Worm (Caenorhabditis elegans) whole organism, late embryonic: Measurements from ENCODE around the gene Y57G11C.1130.

ENCODE experiments used
- C08G9.2 ChIP-seq: sonication (generic microtip); optimal IDR thresholded peaks from 2 replicates; lab custom pipeline; 2016; ENCODE audit warnings: mild to moderate bottlenecking, missing genetic modification characterization, moderate library complexity, missing compliant biosample characterization
- C38D4.7 ChIP-seq: fragments of 200-800 bp; sonication (Bioruptor generic); optimal IDR thresholded peaks from 2 replicates; lab custom pipeline; 2018; ENCODE audit warnings: mild to moderate bottlenecking, missing genetic modification characterization, moderate library complexity, missing compliant biosample characterization
- F13H6.1 ChIP-seq: sonication (generic microtip); optimal IDR thresholded peaks from 2 replicates; lab custom pipeline; 2016; ENCODE audit warnings: missing genetic modification characterization, missing compliant biosample characterization
- K09A11.1 ChIP-seq: sonication (generic microtip); optimal IDR thresholded peaks from 2 replicates; lab custom pipeline; 2017; ENCODE audit warnings: antibody characterized with exemption, mild to moderate bottlenecking, missing genetic modification characterization, missing compliant biosample characterization; ENCODE audit not compliant: insufficient read depth
- T23F11.4 ChIP-seq: fragments of 200-800 bp; sonication (Bioruptor generic); optimal IDR thresholded peaks from 2 replicates; lab custom pipeline; 2018; ENCODE audit warnings: mild to moderate bottlenecking, missing genetic modification characterization, missing compliant biosample characterization
- ama-1 ChIP-seq: fragments of 150-350 bp; optimal IDR thresholded peaks from 2 replicates; lab custom pipeline; 2014
- ceh-14 ChIP-seq: sonication (generic microtip); optimal IDR thresholded peaks from 2 replicates; lab custom pipeline; 2016; ENCODE audit warnings: missing genotype, missing genetic modification characterization, missing compliant biosample characterization
- ceh-19 ChIP-seq: fragments of 200-800 bp; sonication (Bioruptor generic); optimal IDR thresholded peaks from 2 replicates; lab custom pipeline; 2018; ENCODE audit warnings: mild to moderate bottlenecking, missing genetic modification characterization, missing compliant biosample characterization
- ceh-2 ChIP-seq: sonication (generic microtip); optimal IDR thresholded peaks from 2 replicates; lab custom pipeline; 2016; ENCODE audit warnings: missing genotype, missing genetic modification characterization, missing compliant biosample characterization
- ceh-45 ChIP-seq: fragments of 200-800 bp; sonication (Bioruptor generic); IDR thresholded peaks from 2 replicates; pipeline ENCODE4 v1.3.6; 2022; ENCODE audit warnings: missing genetic modification reagents, missing genetic modification characterization, missing compliant biosample characterization
- dmd-4 ChIP-seq: sonication (generic microtip); optimal IDR thresholded peaks from 2 replicates; lab custom pipeline; 2016; ENCODE audit warnings: borderline replicate concordance, missing genetic modification characterization, missing compliant biosample characterization
- dve-1 ChIP-seq: sonication (generic microtip); optimal IDR thresholded peaks from 2 replicates; lab custom pipeline; 2017; ENCODE audit warnings: antibody characterized with exemption, mild to moderate bottlenecking, missing genetic modification characterization, missing compliant biosample characterization
- elt-2 ChIP-seq: sonication (generic microtip); optimal IDR thresholded peaks from 2 replicates; lab custom pipeline; 2016; ENCODE audit warnings: missing genetic modification reagents, missing genetic modification characterization, missing compliant biosample characterization
- elt-4 ChIP-seq: sonication (generic microtip); optimal IDR thresholded peaks from 2 replicates; lab custom pipeline; 2016; ENCODE audit warnings: missing genetic modification characterization, missing compliant biosample characterization
- fax-1 ChIP-seq: sonication (generic microtip); optimal IDR thresholded peaks from 2 replicates; lab custom pipeline; 2016; ENCODE audit warnings: missing genotype, missing genetic modification characterization, missing compliant biosample characterization
- fkh-10 ChIP-seq: fragments of 150-350 bp; optimal IDR thresholded peaks from 2 replicates; lab custom pipeline; 2014; ENCODE audit warnings: missing biosample characterization, missing genetic modification reagents, missing genetic modification characterization
- fkh-6 ChIP-seq: sonication (generic microtip); optimal IDR thresholded peaks from 2 replicates; lab custom pipeline; 2016; ENCODE audit warnings: missing genetic modification characterization, missing compliant biosample characterization
- gmeb-2 ChIP-seq: sonication (generic microtip); optimal IDR thresholded peaks from 2 replicates; lab custom pipeline; 2016; ENCODE audit warnings: missing genetic modification characterization, inconsistent platforms, missing compliant biosample characterization
- hlh-15 ChIP-seq: sonication (generic microtip); optimal IDR thresholded peaks from 2 replicates; lab custom pipeline; 2016; ENCODE audit warnings: missing genetic modification characterization, missing compliant biosample characterization
- hlh-30 ChIP-seq: sonication (generic microtip); optimal IDR thresholded peaks from 2 replicates; lab custom pipeline; 2017; ENCODE audit warnings: antibody characterized with exemption, missing genetic modification characterization, missing compliant biosample characterization; ENCODE audit not compliant: insufficient read depth
- lin-11 ChIP-seq: fragments of 200-800 bp; sonication (Bioruptor generic); optimal IDR thresholded peaks from 2 replicates; lab custom pipeline; 2018; ENCODE audit warnings: mild to moderate bottlenecking, missing genetic modification characterization, missing compliant biosample characterization
- madf-2 ChIP-seq: sonication (generic microtip); optimal IDR thresholded peaks from 2 replicates; lab custom pipeline; 2017; ENCODE audit warnings: missing genetic modification characterization, missing compliant biosample characterization
- mec-3 ChIP-seq: sonication (generic microtip); optimal IDR thresholded peaks from 2 replicates; lab custom pipeline; 2016; ENCODE audit warnings: borderline replicate concordance, missing genetic modification characterization, missing compliant biosample characterization
- nfya-1 ChIP-seq: sonication (generic microtip); optimal IDR thresholded peaks from 2 replicates; lab custom pipeline; 2017; ENCODE audit warnings: missing genetic modification characterization, mild to moderate bottlenecking, missing compliant biosample characterization, antibody characterized with exemption, moderate library complexity
- nhr-11 ChIP-seq: fragments of 150-350 bp; optimal IDR thresholded peaks from 2 replicates; lab custom pipeline; 2014; ENCODE audit warnings: missing biosample characterization, missing genetic modification characterization
- pax-1 ChIP-seq: fragments of 150-350 bp; optimal IDR thresholded peaks from 2 replicates; lab custom pipeline; 2014; ENCODE audit warnings: missing biosample characterization, missing genetic modification characterization
- pha-2 ChIP-seq: sonication (generic microtip); optimal IDR thresholded peaks from 2 replicates; lab custom pipeline; 2017; ENCODE audit warnings: mild to moderate bottlenecking, missing genetic modification characterization, missing compliant biosample characterization
- pqm-1 ChIP-seq: sonication (generic microtip); optimal IDR thresholded peaks from 2 replicates; lab custom pipeline; 2016; ENCODE audit warnings: missing genetic modification characterization, missing compliant biosample characterization
- ref-2 ChIP-seq: sonication (generic microtip); optimal IDR thresholded peaks from 2 replicates; lab custom pipeline; 2016; ENCODE audit warnings: missing genetic modification characterization, missing compliant biosample characterization
- sox-4 ChIP-seq: sonication (generic microtip); optimal IDR thresholded peaks from 2 replicates; lab custom pipeline; 2017; ENCODE audit warnings: mild to moderate bottlenecking, missing genetic modification characterization, inconsistent platforms, missing compliant biosample characterization
- unc-42 ChIP-seq: sonication (generic microtip); optimal IDR thresholded peaks from 2 replicates; lab custom pipeline; 2016; ENCODE audit warnings: missing genotype, missing genetic modification characterization, missing compliant biosample characterization
- unc-55 ChIP-seq: sonication (generic microtip); optimal IDR thresholded peaks from 2 replicates; lab custom pipeline; 2017; ENCODE audit warnings: missing biosample characterization, missing genetic modification reagents, missing genetic modification characterization
- unc-86 ChIP-seq: sonication (generic microtip); optimal IDR thresholded peaks from 2 replicates; lab custom pipeline; 2016; ENCODE audit warnings: missing genetic modification characterization, missing compliant biosample characterization
- ztf-16 ChIP-seq: sonication (generic microtip); optimal IDR thresholded peaks from 2 replicates; lab custom pipeline; 2017; ENCODE audit warnings: missing genetic modification characterization, missing compliant biosample characterization

Gene Y57G11C.1130

ce11 chrIV:14782211-14782610 lies at the start of gene Y57G11C.1130:
Gene Y57G11C.1130, plus strand, starts transcription at chrIV:14782511.
- TF ChIP-seq dve-1 (no peak), pha-2 (tag; lab: Kevin White, UChicago) (no peak), ztf-16 (no peak), nfya-1 (tag; lab: Kevin White, UChicago) (no peak), ceh-19 (GFP tag; lab: Kevin White, UChicago) (no peak), C08G9.2 (tag; lab: Kevin White, UChicago) (no peak), hlh-15 (tag; lab: Kevin White, UChicago) (no peak), gmeb-2 (tag; lab: Kevin White, UChicago) (no peak), ceh-14 (tag; lab: Kevin White, UChicago) (no peak), ama-1 (lab: Kevin White, UChicago) (no peak), hlh-30 (no peak)

ce11 chrIV:14741926-14742325 lies 40.4 kb upstream of the Y57G11C.1130 start:
- TF ChIP-seq unc-42 (tag; lab: Kevin White, UChicago) (no peak), ceh-14 (tag; lab: Kevin White, UChicago) (no peak), K09A11.1 (tag; lab: Kevin White, UChicago) (no peak)

DNA sequence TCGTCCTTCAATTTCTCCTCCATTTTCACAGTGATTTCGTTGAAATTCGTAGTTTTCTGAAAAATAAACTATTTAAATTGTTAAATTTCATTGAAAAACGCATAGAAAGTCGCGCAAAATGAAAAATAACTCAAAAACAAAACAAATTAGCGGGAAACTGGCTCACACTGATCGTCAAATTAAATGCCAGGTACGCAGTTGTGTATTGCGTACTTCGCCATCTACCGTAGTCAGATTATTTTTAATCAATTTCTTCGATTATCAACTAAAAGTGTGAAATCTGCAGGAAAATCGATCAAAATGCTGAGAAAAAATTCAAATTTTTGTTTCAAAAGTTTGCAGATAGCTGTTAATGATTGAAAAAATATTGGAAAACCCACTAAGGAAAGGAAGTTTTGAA lies 27.4 kb upstream of the Y57G11C.1130 start, which contains the start of gene Y57G11C.499:
Gene Y57G11C.499, minus strand, starts transcription at position 23 of the 400 bp plus-strand sequence.
- TF ChIP-seq ama-1 (lab: Kevin White, UChicago) (no peak), elt-2 (tag; lab: Kevin White, UChicago) (no peak), hlh-30 (no peak), dmd-4 (tag; lab: Kevin White, UChicago) (no peak), C38D4.7 (GFP tag; lab: Kevin White, UChicago) (no peak), fax-1 (tag; lab: Kevin White, UChicago) (no peak), fkh-10 (GFP tag; lab: Kevin White, UChicago) (no peak), ceh-2 (tag; lab: Kevin White, UChicago) (no peak), unc-86 (tag; lab: Kevin White, UChicago) (no peak), elt-4 (tag; lab: Kevin White, UChicago) (no peak), fkh-6 (no peak), sox-4 (tag; lab: Kevin White, UChicago) (no peak), F13H6.1 (tag; lab: Kevin White, UChicago) (no peak), ceh-45 (GFP tag; lab: Robert Waterston, UW) (no peak), mec-3 (tag; lab: Kevin White, UChicago) (no peak), unc-42 (tag; lab: Kevin White, UChicago) (no peak)
- TF ChIP-seq, all 69 proteins: peak for 0

DNA sequence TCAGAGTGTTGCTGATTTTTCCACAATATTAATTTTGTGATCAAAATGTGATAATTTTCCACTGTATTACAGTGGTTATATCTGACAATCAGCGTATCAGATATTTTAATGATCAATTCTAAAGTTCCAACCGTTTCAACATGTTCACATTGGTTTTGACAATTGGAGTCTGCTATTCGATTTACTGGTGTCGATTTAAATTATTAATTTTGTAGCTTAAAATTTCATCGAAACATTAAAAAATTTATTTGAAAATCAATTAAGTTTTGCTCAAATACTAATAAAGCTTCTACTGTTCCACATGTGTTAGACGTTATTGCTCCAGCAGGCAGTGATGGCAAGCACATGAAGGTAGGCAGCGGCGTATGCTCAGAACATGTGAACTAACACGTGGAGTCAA lies 24.5 kb upstream of the Y57G11C.1130 start:
- no peak for TF ChIP-seq elt-2 (tag; lab: Kevin White, UChicago)
- TF ChIP-seq C38D4.7 (GFP tag; lab: Kevin White, UChicago), result no peak
- no peak for TF ChIP-seq F13H6.1 (tag; lab: Kevin White, UChicago)
- no peak for TF ChIP-seq ceh-14 (tag; lab: Kevin White, UChicago)
- no peak for TF ChIP-seq unc-55
- TF ChIP-seq lin-11 (tag; lab: Kevin White, UChicago), result no peak
- no peak for TF ChIP-seq gmeb-2 (tag; lab: Kevin White, UChicago)
- no peak for TF ChIP-seq pqm-1 (tag; lab: Kevin White, UChicago)
- TF ChIP-seq ref-2 (tag; lab: Kevin White, UChicago), result no peak
- no peak for TF ChIP-seq T23F11.4 (GFP tag; lab: Kevin White, UChicago)
- no peak for TF ChIP-seq nhr-11
- no peak for TF ChIP-seq madf-2 (tag; lab: Kevin White, UChicago)

DNA sequence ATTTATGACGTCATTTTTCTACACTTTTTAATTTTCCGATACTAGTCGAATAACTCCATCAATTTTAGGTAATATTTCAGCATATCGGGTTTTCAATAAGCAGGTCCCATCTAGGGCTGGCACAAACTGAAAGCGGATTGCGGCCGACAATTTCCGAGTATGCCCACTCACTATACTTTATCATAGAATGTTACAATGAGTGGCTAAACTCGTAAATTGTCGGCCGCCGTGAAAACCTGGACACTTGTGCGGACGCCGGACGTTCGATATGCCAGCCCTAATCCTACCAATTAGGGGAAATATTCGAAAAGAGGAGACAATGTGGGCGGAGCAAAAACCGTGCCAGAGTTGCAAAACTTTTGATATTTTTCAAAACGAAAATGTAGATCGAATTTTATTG lies 22.6 kb upstream of the Y57G11C.1130 start:
- TF ChIP-seq pax-1 (tag; lab: Kevin White, UChicago) (no peak), elt-2 (tag; lab: Kevin White, UChicago) (no peak), sox-4 (tag; lab: Kevin White, UChicago) (no peak)
